Fruit fly (Drosophila melanogaster): ENCODE data around the gene CG13995.

DNA sequence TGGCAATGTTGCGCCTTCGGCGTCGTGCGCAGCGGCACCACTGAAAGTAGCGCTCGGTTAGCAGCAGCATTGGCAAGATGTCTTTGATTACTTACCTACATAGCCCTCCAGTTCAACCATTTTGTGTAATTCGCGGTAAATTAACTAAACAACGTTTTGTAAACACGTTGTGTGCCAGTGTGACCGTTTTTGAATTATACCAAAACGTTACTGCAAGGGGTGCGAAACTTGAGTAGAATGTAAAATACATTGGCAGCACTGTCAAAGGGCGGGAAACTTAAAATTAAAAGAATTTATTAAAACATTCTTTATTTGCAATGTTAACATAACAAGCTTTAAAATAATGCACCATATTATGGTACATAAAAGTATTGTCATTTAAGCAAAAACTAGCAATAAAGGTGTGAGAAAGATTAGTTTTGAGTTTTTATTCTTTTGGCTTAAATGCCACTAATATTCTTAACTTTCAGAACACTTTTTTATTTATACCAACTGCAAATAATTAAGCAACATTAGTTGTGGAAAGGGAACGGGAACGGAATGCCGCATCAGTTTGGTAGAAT lies 29.7 kb upstream of the CG13995 start, which contains the start of gene CG9107:
- TF ChIP-seq CG10348 (GFP tag; IDR thresholded peaks at IDR 0.05), result no peak
- TF ChIP-seq CG13204 (GFP tag; optimal IDR thresholded peaks at IDR 0.05), result no peak
- TF ChIP-seq rn (GFP tag; IDR thresholded peaks at IDR 0.05), result no peak
